Worm (Caenorhabditis elegans) whole organism, L2 larva: ENCODE measurements around the gene cyp-14A5.

Source experiments
- C34F6.9 ChIP-seq: fragments of 150-350 bp; optimal IDR thresholded peaks from 2 replicates; lab custom pipeline; 2014; ENCODE audit warnings: missing biosample characterization, missing genetic modification characterization
- R02D3.7 ChIP-seq: fragments of 150-350 bp; optimal IDR thresholded peaks from 2 replicates; lab custom pipeline; 2014; ENCODE audit warnings: missing biosample characterization, missing genetic modification characterization
- Y55F3AM.14 ChIP-seq: fragments of 200-800 bp; sonication (Bioruptor generic); optimal IDR thresholded peaks from 2 replicates; lab custom pipeline; 2018; ENCODE audit warnings: mild to moderate bottlenecking, missing genetic modification characterization, missing compliant biosample characterization
- ama-1 ChIP-seq: fragments of 150-350 bp; optimal IDR thresholded peaks from 2 replicates; lab custom pipeline; 2018; ENCODE audit warnings: inconsistent platforms
- crh-2 ChIP-seq: sonication (generic microtip); optimal IDR thresholded peaks from 2 replicates; lab custom pipeline; 2017; ENCODE audit warnings: missing biosample characterization, missing genetic modification characterization
- dmd-4 ChIP-seq: sonication (generic microtip); optimal IDR thresholded peaks from 2 replicates; lab custom pipeline; 2017; ENCODE audit warnings: missing biosample characterization, missing genetic modification characterization
- egl-27 ChIP-seq: sonication (generic microtip); optimal IDR thresholded peaks from 3 replicates; lab custom pipeline; 2017; ENCODE audit warnings: missing biosample characterization, missing genetic modification reagents, missing genetic modification characterization
- elt-3 ChIP-seq: sonication (generic microtip); optimal IDR thresholded peaks from 2 replicates; lab custom pipeline; 2017; ENCODE audit warnings: missing biosample characterization, missing genetic modification characterization
- fos-1 ChIP-seq: fragments of 150-350 bp; optimal IDR thresholded peaks from 2 replicates; lab custom pipeline; 2014; ENCODE audit warnings: missing biosample characterization, missing genetic modification characterization
- gmeb-1 ChIP-seq: fragments of 150-350 bp; optimal IDR thresholded peaks from 2 replicates; lab custom pipeline; 2014; ENCODE audit warnings: missing biosample characterization, missing genetic modification characterization
- lin-13 ChIP-seq: fragments of 150-350 bp; optimal IDR thresholded peaks from 2 replicates; lab custom pipeline; 2014; ENCODE audit warnings: missing biosample characterization, missing genetic modification reagents, missing genetic modification characterization
- lin-39 ChIP-seq: fragments of 150-350 bp; optimal IDR thresholded peaks from 2 replicates; lab custom pipeline; 2014; ENCODE audit warnings: missing biosample characterization, missing genetic modification reagents, missing genetic modification characterization
- lsy-2 ChIP-seq, 2 experiments: fragments of 150-350 bp in 1 of 2; sonication (generic microtip) in 1 of 2; optimal IDR thresholded peaks; 2 replicates each; lab custom pipeline; 2014 to 2017; ENCODE audit warnings: missing biosample characterization in 2 of 2, missing genetic modification characterization in 2 of 2
- mab-5 ChIP-seq: fragments of 150-350 bp; optimal IDR thresholded peaks from 2 replicates; lab custom pipeline; 2014; ENCODE audit warnings: missing biosample characterization, missing genetic modification characterization
- mbf-1 ChIP-seq: sonication (generic microtip); optimal IDR thresholded peaks from 2 replicates; lab custom pipeline; 2017; ENCODE audit warnings: missing biosample characterization, missing genetic modification characterization
- mdl-1 ChIP-seq, 2 experiments: fragments of 150-350 bp in 1 of 2; sonication (generic microtip) in 1 of 2; optimal IDR thresholded peaks; 2 replicates each; lab custom pipeline; 2017; ENCODE audit warnings: missing biosample characterization in 2 of 2, missing genetic modification characterization in 2 of 2
- nhr-10 ChIP-seq: sonication (generic microtip); optimal IDR thresholded peaks from 2 replicates; lab custom pipeline; 2017; ENCODE audit warnings: missing biosample characterization, missing genetic modification characterization
- nhr-11 ChIP-seq: fragments of 150-350 bp; optimal IDR thresholded peaks from 2 replicates; lab custom pipeline; 2014; ENCODE audit warnings: missing biosample characterization, missing genetic modification characterization
- nhr-12 ChIP-seq: fragments of 150-350 bp; optimal IDR thresholded peaks from 2 replicates; lab custom pipeline; 2014; ENCODE audit warnings: missing biosample characterization, missing genetic modification characterization
- nhr-129 ChIP-seq: fragments of 150-350 bp; optimal IDR thresholded peaks from 2 replicates; lab custom pipeline; 2014; ENCODE audit warnings: missing biosample characterization, missing genetic modification characterization
- nhr-21 ChIP-seq: fragments of 150-350 bp; optimal IDR thresholded peaks from 2 replicates; lab custom pipeline; 2014; ENCODE audit warnings: missing biosample characterization, missing genetic modification characterization
- nhr-23 ChIP-seq: fragments of 150-350 bp; optimal IDR thresholded peaks from 2 replicates; lab custom pipeline; 2014; ENCODE audit warnings: missing biosample characterization, missing genetic modification reagents, missing genetic modification characterization
- nhr-237 ChIP-seq: fragments of 150-350 bp; optimal IDR thresholded peaks from 2 replicates; lab custom pipeline; 2014; ENCODE audit warnings: missing biosample characterization, missing genetic modification characterization
- nhr-6 ChIP-seq: fragments of 150-350 bp; optimal IDR thresholded peaks from 2 replicates; lab custom pipeline; 2014; ENCODE audit warnings: missing biosample characterization, missing genetic modification characterization
- peb-1 ChIP-seq: fragments of 150-350 bp; optimal IDR thresholded peaks from 2 replicates; lab custom pipeline; 2014; ENCODE audit warnings: missing biosample characterization, missing genetic modification characterization
- sem-4 ChIP-seq: fragments of 150-350 bp; optimal IDR thresholded peaks from 2 replicates; lab custom pipeline; 2014; ENCODE audit warnings: missing biosample characterization, missing genetic modification reagents, missing genetic modification characterization
- skn-1 ChIP-seq: sonication (generic microtip); optimal IDR thresholded peaks from 2 replicates; lab custom pipeline; 2017; ENCODE audit warnings: missing biosample characterization, missing genetic modification characterization
- sma-3 ChIP-seq: sonication (generic microtip); optimal IDR thresholded peaks from 2 replicates; lab custom pipeline; 2016; ENCODE audit warnings: missing genetic modification reagents, missing genetic modification characterization, missing compliant biosample characterization
- sma-9 ChIP-seq, 2 experiments: fragments of 150-350 bp in 1 of 2; sonication (generic microtip) in 1 of 2; optimal IDR thresholded peaks; 2 replicates each; lab custom pipeline; 2014 to 2016; ENCODE audit warnings: missing genetic modification characterization in 2 of 2, mild to moderate bottlenecking in 1 of 2, missing biosample characterization in 1 of 2, missing compliant biosample characterization in 1 of 2, missing genetic modification reagents in 1 of 2, moderate library complexity in 1 of 2
- unc-55 ChIP-seq: fragments of 150-350 bp; sonication (generic microtip); optimal IDR thresholded peaks from 3 replicates; lab custom pipeline; 2014; ENCODE audit warnings: missing biosample characterization, missing genetic modification reagents, missing genetic modification characterization
- unc-62 ChIP-seq: fragments of 150-350 bp; optimal IDR thresholded peaks from 2 replicates; lab custom pipeline; 2014; ENCODE audit warnings: missing biosample characterization, missing genetic modification reagents, missing genetic modification characterization
- zag-1 ChIP-seq: fragments of 150-350 bp; optimal IDR thresholded peaks from 2 replicates; lab custom pipeline; 2014; ENCODE audit warnings: missing biosample characterization, missing genetic modification characterization
- ztf-11 ChIP-seq: sonication (generic microtip); optimal IDR thresholded peaks from 2 replicates; lab custom pipeline; 2017; ENCODE audit warnings: missing biosample characterization, missing genetic modification characterization
- ztf-4 ChIP-seq: fragments of 150-350 bp; optimal IDR thresholded peaks from 2 replicates; lab custom pipeline; 2014; ENCODE audit warnings: missing biosample characterization, missing genetic modification characterization

Gene cyp-14A5

ce11 chrV:5444037-5444436 lies 21.0 kb upstream of the cyp-14A5 start:
- TF ChIP-seq mdl-1 (tag; optimal IDR thresholded peaks at IDR 0.05; lab: Kevin White, UChicago), result no peak
- TF ChIP-seq nhr-237 (tag; lab: Kevin White, UChicago), result no peak
- TF ChIP-seq ama-1, result no peak
- no peak for TF ChIP-seq zag-1 (tag; lab: Kevin White, UChicago)

DNA sequence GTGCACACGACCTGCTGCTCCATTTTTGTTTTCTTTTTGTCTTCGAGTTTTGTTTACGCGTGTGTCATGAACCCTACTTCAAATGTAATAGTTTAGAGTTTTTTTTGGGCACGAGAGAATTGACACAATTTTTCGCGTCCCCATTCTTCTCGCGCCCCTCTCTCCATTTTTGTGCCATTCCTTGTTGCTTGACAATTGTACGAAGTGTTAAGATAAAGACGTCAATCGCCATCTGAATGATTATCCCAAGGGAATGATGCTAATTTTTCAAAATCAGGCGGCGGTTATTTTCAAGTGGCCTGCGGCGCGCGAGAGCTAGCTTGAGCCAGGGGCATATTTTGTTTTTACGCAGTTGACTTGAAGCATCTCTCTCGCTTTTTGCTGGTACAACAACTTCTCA lies 19.3 kb upstream of the cyp-14A5 start:
- TF ChIP-seq zag-1 (tag; lab: Kevin White, UChicago) (peak; percentile 13), nhr-21 (tag; lab: Kevin White, UChicago) (no peak), nhr-23 (no peak), mab-5 (tag; lab: Kevin White, UChicago) (peak; percentile 3), sma-3 (GFP tag; lab: Kevin White, UChicago) (no peak), sem-4 (tag; lab: Kevin White, UChicago) (no peak)
- TF ChIP-seq, all 48 proteins: peak for 2

ce11 chrV:5439068-5439467 lies 16.0 kb upstream of the cyp-14A5 start, which contains the start of gene snpc-1.3:
TSS of gene snpc-1.3 (minus strand) at chrV:5439168.
- TF ChIP-seq sem-4 (tag; lab: Kevin White, UChicago) (no peak), ztf-4 (tag; lab: Kevin White, UChicago) (no peak), lin-39 (no peak), mbf-1 (no peak), unc-55 (GFP tag; lab: Kevin White, UChicago) (no peak)

DNA sequence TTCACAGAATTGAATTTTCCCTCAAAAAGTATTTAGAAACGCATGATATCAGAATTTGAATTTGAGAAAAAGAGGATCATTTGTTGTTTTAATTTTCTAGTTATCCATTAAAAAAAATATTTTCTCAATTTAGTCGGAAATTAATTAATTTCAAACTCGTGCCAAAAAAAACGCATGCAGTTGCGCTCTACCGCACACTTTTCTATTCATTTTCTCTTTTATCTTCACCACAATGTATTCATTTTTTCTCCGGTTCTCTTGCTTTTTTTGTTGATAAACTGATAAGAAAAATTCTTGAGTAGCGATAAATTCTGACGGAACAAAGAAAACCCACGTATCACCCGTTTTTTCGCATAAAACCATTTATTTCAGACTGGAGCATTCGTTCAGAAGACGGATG lies 9.9 kb upstream of the cyp-14A5 start, which contains the start of gene acl-6:
Gene acl-6 (plus strand): TSS at position 367 of the 400 bp plus-strand sequence.
- peak; percentile 37 for TF ChIP-seq egl-27
- peak; percentile 94 for TF ChIP-seq fos-1
- peak; percentile 75 for TF ChIP-seq C34F6.9 (tag; lab: Kevin White, UChicago)
- TF ChIP-seq nhr-6, result no peak
- peak; percentile 25 for TF ChIP-seq nhr-129 (tag; lab: Kevin White, UChicago)
- peak; percentile 66 for TF ChIP-seq unc-55 (GFP tag; lab: Kevin White, UChicago)
- peak; percentile 91 for TF ChIP-seq gmeb-1 (tag; lab: Kevin White, UChicago)
- peak; percentile 80 for TF ChIP-seq sma-9 (GFP tag; optimal IDR thresholded peaks at IDR 0.05; lab: Kevin White, UChicago)
- no peak for TF ChIP-seq sma-9 (tag; optimal IDR thresholded peaks at IDR 0.05; lab: Kevin White, UChicago)
- no peak for TF ChIP-seq mab-5 (tag; lab: Kevin White, UChicago)
- TF ChIP-seq elt-3, result no peak
- TF ChIP-seq sem-4 (tag; lab: Kevin White, UChicago), result no peak
- no peak for TF ChIP-seq mbf-1
- no peak for TF ChIP-seq Y55F3AM.14 (GFP tag; lab: Kevin White, UChicago)
- peak; percentile 37 for TF ChIP-seq lin-13 (GFP tag; lab: Kevin White, UChicago)
- peak; percentile 64 for TF ChIP-seq skn-1 (tag; lab: Kevin White, UChicago)
- peak; percentile 54 for TF ChIP-seq sma-3 (GFP tag; lab: Kevin White, UChicago)
- peak in 1 of 2 experiments; percentile 70 for TF ChIP-seq lsy-2 (tag; optimal IDR thresholded peaks at IDR 0.05; lab: Kevin White, UChicago)
- TF ChIP-seq crh-2 (tag; lab: Kevin White, UChicago), result peak; percentile 75

ce11 chrV:5432499-5432898 lies 9.4 kb upstream of the cyp-14A5 start, which contains the start of gene F08F3.8:
TSS of gene F08F3.8 (minus strand) at chrV:5432599.
- TF ChIP-seq fos-1 (no peak), peb-1 (tag; lab: Kevin White, UChicago) (no peak), mbf-1 (no peak), unc-62 (GFP tag; lab: Kevin White, UChicago) (no peak), nhr-11 (no peak), nhr-10 (tag; lab: Kevin White, UChicago) (no peak), dmd-4 (tag; lab: Kevin White, UChicago) (no peak), egl-27 (no peak), nhr-12 (tag; lab: Kevin White, UChicago) (no peak), R02D3.7 (tag; lab: Kevin White, UChicago) (no peak), ama-1 (no peak), elt-3 (no peak), skn-1 (tag; lab: Kevin White, UChicago) (no peak), ztf-11 (tag; lab: Kevin White, UChicago) (no peak)
